Fruit fly (Drosophila melanogaster): ENCODE measurements around the gene CG31131.

Gene CG31131

DNA sequence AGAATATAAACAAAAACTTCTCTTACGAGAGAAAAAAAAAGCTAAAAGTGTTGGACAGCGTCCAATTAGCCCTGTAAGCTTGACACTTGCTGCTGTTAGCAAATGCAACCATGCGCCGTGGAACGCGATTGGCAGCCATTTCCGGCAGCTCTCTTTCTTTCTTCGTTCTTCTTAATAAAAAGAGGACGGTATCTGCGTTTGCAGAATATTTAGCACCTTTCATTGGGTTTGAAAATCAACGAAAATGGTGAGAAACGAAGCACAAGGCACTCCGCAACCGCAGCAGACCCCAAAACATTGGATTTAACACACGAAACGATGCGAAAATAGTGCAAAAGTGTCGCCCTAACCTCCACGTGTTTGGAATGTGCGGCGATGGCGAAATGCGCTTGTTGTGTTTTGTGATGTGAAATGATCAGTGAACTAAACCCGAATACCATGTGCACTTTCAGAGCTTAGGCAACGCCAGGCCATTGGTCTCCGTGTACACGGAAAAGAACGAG is 40.3 kb downstream of the CG31131 start, which contains the start of gene RpL4:
Gene RpL4 (plus strand): TSS at position 149 of the 503 bp plus-strand sequence.
- TF ChIP-seq CG32121 (GFP tag; IDR thresholded peaks at IDR 0.05), result 0 out of 2 replicates have a peak, but pooled peaks have one; percentile 40
- peak; percentile 8 for TF ChIP-seq gl (tag; optimal IDR thresholded peaks at IDR 0.05)
- TF ChIP-seq CG34367 (tag; optimal IDR thresholded peaks at IDR 0.05), result peak; percentile 80
- no peak for TF ChIP-seq CG13204 (GFP tag; optimal IDR thresholded peaks at IDR 0.05)
- TF ChIP-seq CG8159 (tag; optimal IDR thresholded peaks at IDR 0.05), result peak; percentile 47
- TF ChIP-seq CG8301 (tag; optimal IDR thresholded peaks at IDR 0.05), result no peak
- peak; percentile 85 for TF ChIP-seq CG4496 (GFP tag; IDR thresholded peaks at IDR 0.05)
- TF ChIP-seq CG17806 (tag; optimal IDR thresholded peaks at IDR 0.05), result no peak
- peak; percentile 3 for TF ChIP-seq CG9948 (tag; optimal IDR thresholded peaks at IDR 0.05)
- peak; percentile 67; the same call in 1 of the 2 replicates for TF ChIP-seq CG12605 (GFP tag; IDR thresholded peaks at IDR 0.05)
- peak; percentile 62; the same call in 1 of the 2 replicates for TF ChIP-seq rn (GFP tag; IDR thresholded peaks at IDR 0.05)
- TF ChIP-seq CG15710 (tag; optimal IDR thresholded peaks at IDR 0.05), result peak; percentile 65
- no peak for TF ChIP-seq D1 (tag; optimal IDR thresholded peaks at IDR 0.05)
- no peak for TF ChIP-seq CG10348 (GFP tag; IDR thresholded peaks at IDR 0.05)
- TF ChIP-seq CG14655 (GFP tag; optimal IDR thresholded peaks at IDR 0.05), result no peak
- TF ChIP-seq fd96Ca (GFP tag; IDR thresholded peaks at IDR 0.05), result peak; percentile 6; the same call in 1 of the 3 replicates
- peak; percentile 76 for TF ChIP-seq Pif1A (GFP tag; optimal IDR thresholded peaks at IDR 0.05)
- TF ChIP-seq Ets98B (GFP tag; IDR thresholded peaks at IDR 0.05), result peak; percentile 59
- peak; percentile 40 for TF ChIP-seq Pif1B (GFP tag; optimal IDR thresholded peaks at IDR 0.05)
- peak; percentile 92 for TF ChIP-seq Snoo (tag; optimal IDR thresholded peaks at IDR 0.05)
- no peak for TF ChIP-seq EcR (GFP tag; optimal IDR thresholded peaks at IDR 0.05)

- TF ChIP-seq CG9948 (tag; optimal IDR thresholded peaks at IDR 0.05) (no peak), D1 (tag; optimal IDR thresholded peaks at IDR 0.05) (no peak), CG17806 (tag; optimal IDR thresholded peaks at IDR 0.05) (no peak), gl (tag; optimal IDR thresholded peaks at IDR 0.05) (no peak), CG10348 (GFP tag; IDR thresholded peaks at IDR 0.05) (no peak)
Measured at dm6 chr3R:27921982-27922672, 40.9 kb downstream of the CG31131 start, which contains the start of gene BCAS2. BCAS2 (minus strand) TSS chr3R:27922356.

- TF ChIP-seq fd96Ca (GFP tag; IDR thresholded peaks at IDR 0.05), result no peak
- TF ChIP-seq Ets98B (GFP tag; IDR thresholded peaks at IDR 0.05), result no peak
- TF ChIP-seq Pif1A (GFP tag; optimal IDR thresholded peaks at IDR 0.05), result no peak
- TF ChIP-seq CG9948 (tag; optimal IDR thresholded peaks at IDR 0.05), result no peak
- no peak for TF ChIP-seq gl (tag; optimal IDR thresholded peaks at IDR 0.05)
- TF ChIP-seq D1 (tag; optimal IDR thresholded peaks at IDR 0.05), result no peak
- TF ChIP-seq Pif1B (GFP tag; optimal IDR thresholded peaks at IDR 0.05), result no peak
- TF ChIP-seq CG14655 (GFP tag; optimal IDR thresholded peaks at IDR 0.05), result no peak
- no peak for TF ChIP-seq rn (GFP tag; IDR thresholded peaks at IDR 0.05)
- no peak for TF ChIP-seq CG13204 (GFP tag; optimal IDR thresholded peaks at IDR 0.05)
- TF ChIP-seq CG8159 (tag; optimal IDR thresholded peaks at IDR 0.05), result no peak
- TF ChIP-seq CG12605 (GFP tag; IDR thresholded peaks at IDR 0.05), result no peak
Measured at dm6 chr3R:27920883-27921282, 42.1 kb downstream of the CG31131 start, which contains the start of gene CG12259. CG12259 (minus strand) TSS chr3R:27921089.

DNA sequence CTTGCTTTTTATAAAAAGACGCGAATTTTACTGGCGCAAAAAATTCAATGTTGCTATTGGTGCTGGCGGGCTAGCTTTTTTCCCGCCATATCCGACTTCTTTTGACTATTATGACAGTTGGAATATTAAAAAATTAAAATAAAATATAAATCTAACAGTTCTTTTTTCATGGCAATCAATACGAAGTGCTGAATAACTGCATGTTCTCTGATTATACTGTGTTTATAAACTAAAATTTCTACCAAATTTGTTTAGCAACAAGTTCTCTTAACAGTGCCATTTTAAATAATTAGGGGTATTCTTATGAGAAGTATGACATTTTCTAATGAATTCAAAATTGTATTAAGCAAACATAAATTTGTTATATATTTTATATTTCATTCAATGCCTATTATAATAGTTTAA is 43.6 kb downstream of the CG31131 start, which contains the start of gene Boh1:
Gene Boh1 (minus strand): TSS at position 76 of the 405 bp plus-strand sequence.
- TF ChIP-seq CG15710 (tag; optimal IDR thresholded peaks at IDR 0.05) (no peak), D1 (tag; optimal IDR thresholded peaks at IDR 0.05) (no peak), CG10348 (GFP tag; IDR thresholded peaks at IDR 0.05) (no peak), CG8301 (tag; optimal IDR thresholded peaks at IDR 0.05) (no peak), Snoo (tag; optimal IDR thresholded peaks at IDR 0.05) (peak; percentile 39), CG8159 (tag; optimal IDR thresholded peaks at IDR 0.05) (peak; percentile 46), CG12605 (GFP tag; IDR thresholded peaks at IDR 0.05) (no peak), CG14655 (GFP tag; optimal IDR thresholded peaks at IDR 0.05) (no peak), CG32121 (GFP tag; IDR thresholded peaks at IDR 0.05) (no peak), Pif1B (GFP tag; optimal IDR thresholded peaks at IDR 0.05) (no peak), EcR (GFP tag; optimal IDR thresholded peaks at IDR 0.05) (no peak), CG9948 (tag; optimal IDR thresholded peaks at IDR 0.05) (no peak)

DNA sequence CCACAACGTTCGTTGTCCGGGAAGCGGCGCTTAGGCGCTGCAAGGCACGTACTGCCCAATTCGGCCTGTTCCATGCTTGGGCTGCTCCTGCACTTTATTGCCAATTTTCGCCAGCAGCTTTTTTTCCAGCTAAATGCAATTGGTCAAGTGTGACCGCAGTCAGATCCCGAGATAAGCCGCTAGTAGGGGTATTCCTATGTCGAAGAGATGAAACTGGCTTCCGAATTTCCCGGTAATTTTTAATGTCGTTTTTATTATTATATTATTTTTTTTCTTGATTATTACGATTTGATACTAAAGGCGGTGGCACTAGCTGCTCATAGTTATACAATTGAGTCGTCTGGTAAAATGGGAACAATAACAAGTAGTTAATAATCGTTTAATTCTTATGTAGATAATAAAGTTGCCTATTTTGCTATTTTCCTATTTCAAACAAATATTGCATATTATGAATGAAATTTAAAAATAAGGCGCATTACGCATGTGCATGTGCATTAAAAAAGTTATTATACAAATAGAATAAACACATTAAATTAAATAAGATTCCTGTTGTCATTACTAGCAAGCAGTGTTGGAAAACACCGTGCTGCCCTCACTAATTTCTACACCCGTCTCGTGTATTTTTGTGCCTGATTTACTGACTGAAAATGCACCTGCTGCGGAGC is 46.5 kb downstream of the CG31131 start, which contains the start of the genes CG5003 and mRpS22:
Gene CG5003 (minus strand): TSS at position 162 of the 665 bp plus-strand sequence.
Gene mRpS22 (plus strand): TSS at position 554 of the 665 bp plus-strand sequence.
- TF ChIP-seq CG4496 (GFP tag; IDR thresholded peaks at IDR 0.05) (0 out of 3 replicates have a peak, but pooled peaks have one; percentile 34), Pif1A (GFP tag; optimal IDR thresholded peaks at IDR 0.05) (no peak), Pif1B (GFP tag; optimal IDR thresholded peaks at IDR 0.05) (peak; percentile 43), CG12605 (GFP tag; IDR thresholded peaks at IDR 0.05) (no peak), Ets98B (GFP tag; IDR thresholded peaks at IDR 0.05) (no peak), Snoo (tag; optimal IDR thresholded peaks at IDR 0.05) (peak; percentile 44), CG17806 (tag; optimal IDR thresholded peaks at IDR 0.05) (peak; percentile 12), CG9948 (tag; optimal IDR thresholded peaks at IDR 0.05) (peak; percentile 4), fd96Ca (GFP tag; IDR thresholded peaks at IDR 0.05) (no peak), CG8159 (tag; optimal IDR thresholded peaks at IDR 0.05) (peak; percentile 53), CG15710 (tag; optimal IDR thresholded peaks at IDR 0.05) (peak; percentile 55), CG14655 (GFP tag; optimal IDR thresholded peaks at IDR 0.05) (no peak)

Measured in whole organism, pupa.